Worm (Caenorhabditis elegans) whole organism, L3 larva: ENCODE data around the gene F55F3.4.

ENCODE experiments used
- nhr-76 ChIP-seq: fragments of 150-350 bp; sonication (generic microtip); optimal IDR thresholded peaks from 5 replicates; lab custom pipeline; 2014; ENCODE audit warnings: missing biosample characterization, missing genetic modification characterization
- nhr-77 ChIP-seq: fragments of 150-350 bp; optimal IDR thresholded peaks from 2 replicates; lab custom pipeline; 2014; ENCODE audit warnings: missing biosample characterization, missing genetic modification characterization
- skn-1 ChIP-seq: fragments of 150-350 bp; optimal IDR thresholded peaks from 2 replicates; lab custom pipeline; 2014; ENCODE audit warnings: missing biosample characterization, missing genetic modification characterization

ce11 chrX:13790532-13790931 lies 5.2 kb downstream of the F55F3.4 start, which contains the start of gene ZK1086.3:
- TF ChIP-seq nhr-76 (tag; lab: Kevin White, UChicago) (no peak), nhr-77 (tag; lab: Kevin White, UChicago) (no peak), skn-1 (tag; lab: Kevin White, UChicago) (no peak)
